Worm (Caenorhabditis elegans): Measurements from ENCODE around the gene srbc-39.

ce11 chrV:726573-727483 is 17.9 kb downstream of the srbc-39 start:
- no peak for TF ChIP-seq ztf-23 (GFP tag; IDR thresholded peaks at IDR 0.05)
- TF ChIP-seq ztf-29 (GFP tag; IDR thresholded peaks at IDR 0.05), result no peak
- no peak for TF ChIP-seq med-1 (GFP tag; optimal IDR thresholded peaks at IDR 0.05; ENCODE audit: insufficient read depth)
- TF ChIP-seq ref-1 (GFP tag; conservative IDR thresholded peaks at IDR 0.05), result no peak
- no peak for TF ChIP-seq T22C8.4 (GFP tag; IDR thresholded peaks at IDR 0.05)

Measured in whole organism, midembryonic.